Fruit fly (Drosophila melanogaster): ENCODE measurements around the gene CG5399.

- TF ChIP-seq insv (optimal IDR thresholded peaks at IDR 0.05), result no peak
- TF ChIP-seq Myc (optimal IDR thresholded peaks at IDR 0.05), result no peak
- no peak for TF ChIP-seq h (optimal IDR thresholded peaks at IDR 0.05)
- TF ChIP-seq psq (optimal IDR thresholded peaks at IDR 0.05), result no peak
- TF ChIP-seq Sin3A (optimal IDR thresholded peaks at IDR 0.05), result no peak
- no peak for TF ChIP-seq ttk (optimal IDR thresholded peaks at IDR 0.05)
Observed at dm6 chr3R:15668863-15669491, 26.1 kb upstream of the CG5399 start.
